Worm (Caenorhabditis elegans): ENCODE data around the gene T28A11.19.

Gene T28A11.19

DNA sequence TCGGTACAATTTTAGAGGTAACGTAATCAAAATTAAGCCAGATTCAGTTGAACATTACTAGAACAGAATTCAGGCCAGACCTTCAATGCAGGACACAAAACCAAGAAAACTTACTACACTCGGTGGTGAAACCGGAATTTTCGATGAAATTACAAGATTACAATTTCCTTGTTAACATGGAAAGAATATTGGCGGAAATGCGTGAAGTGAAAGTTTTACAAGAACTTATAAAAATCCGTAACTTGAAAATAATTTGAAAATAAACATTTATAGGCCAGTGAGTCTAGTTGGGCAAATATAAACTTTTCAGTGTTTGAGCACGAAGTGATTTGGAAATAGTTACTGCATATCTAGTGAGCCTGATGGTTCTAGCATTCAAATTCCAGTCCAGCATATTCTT is 34.4 kb downstream of the T28A11.19 start, which contains the start of gene K08D9.6:
Gene K08D9.6, minus strand, starts transcription at position 101 of the 400 bp plus-strand sequence.
- no peak for TF ChIP-seq C06A6.2 (GFP tag; conservative IDR thresholded peaks at IDR 0.05)
- no peak for TF ChIP-seq B0019.2 (GFP tag; conservative IDR thresholded peaks at IDR 0.05)
- no peak for TF ChIP-seq F49E8.2 (tag; optimal IDR thresholded peaks at IDR 0.05; ENCODE audit: insufficient read depth)
- no peak for TF ChIP-seq dpl-1 (GFP tag; optimal IDR thresholded peaks at IDR 0.05)
- TF ChIP-seq aptf-3 (GFP tag; IDR thresholded peaks at IDR 0.05), result no peak
- no peak for TF ChIP-seq B0336.3 (GFP tag; IDR thresholded peaks at IDR 0.05)
- no peak for TF ChIP-seq ztf-28 (GFP tag; IDR thresholded peaks at IDR 0.05)
- TF ChIP-seq zim-3 (tag; optimal IDR thresholded peaks at IDR 0.05), result no peak
- TF ChIP-seq efl-1 (GFP tag; optimal IDR thresholded peaks at IDR 0.05), result no peak
- TF ChIP-seq snpc-4 (GFP tag; optimal IDR thresholded peaks at IDR 0.05), result no peak
- TF ChIP-seq snpc-4 (tag; optimal IDR thresholded peaks at IDR 0.05), result no peak
- no peak for TF ChIP-seq mcd-1 (GFP tag; IDR thresholded peaks at IDR 0.05)
- no peak for TF ChIP-seq tlf-1 (GFP tag; optimal IDR thresholded peaks at IDR 0.05)

DNA sequence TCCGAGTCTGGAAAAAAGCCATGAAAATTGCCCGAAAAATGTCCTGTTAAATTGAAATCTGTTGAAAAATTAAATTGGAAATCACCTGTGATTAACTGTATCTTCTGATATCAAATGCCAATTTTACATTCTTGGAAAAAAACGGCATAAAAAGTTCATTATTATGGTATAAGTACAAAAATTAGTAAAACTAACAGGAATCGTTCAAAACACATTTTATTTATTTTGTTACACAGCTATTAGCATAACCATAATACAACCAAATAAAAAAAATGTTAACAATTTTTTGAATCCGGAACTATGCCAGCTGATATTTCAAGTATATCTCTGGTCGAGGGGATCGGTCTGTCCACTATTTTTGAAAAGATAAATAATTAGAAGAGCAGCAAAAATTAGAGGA is 38.7 kb downstream of the T28A11.19 start, which contains the start of gene K08D9.10:
Gene K08D9.10, plus strand, starts transcription at position 301 of the 400 bp plus-strand sequence.
- TF ChIP-seq let-526 (GFP tag; IDR thresholded peaks at IDR 0.05) (no peak), tlf-1 (GFP tag; optimal IDR thresholded peaks at IDR 0.05) (no peak), hsf-1 (GFP tag; IDR thresholded peaks at IDR 0.05) (no peak), lag-1 (GFP tag; IDR thresholded peaks at IDR 0.05) (no peak), hmg-20 (GFP tag; IDR thresholded peaks at IDR 0.05) (no peak), madf-8 (GFP tag; conservative IDR thresholded peaks at IDR 0.05) (no peak), xnd-1 (tag; optimal IDR thresholded peaks at IDR 0.05) (no peak), akir-1 (GFP tag; optimal IDR thresholded peaks at IDR 0.05) (no peak), lin-54 (GFP tag; optimal IDR thresholded peaks at IDR 0.05) (no peak), K11D2.4 (GFP tag; IDR thresholded peaks at IDR 0.05) (no peak), fkh-3 (tag; optimal IDR thresholded peaks at IDR 0.05) (no peak), hrde-1 (tag; optimal IDR thresholded peaks at IDR 0.05; ENCODE audit: borderline replicate concordance) (no peak)

DNA sequence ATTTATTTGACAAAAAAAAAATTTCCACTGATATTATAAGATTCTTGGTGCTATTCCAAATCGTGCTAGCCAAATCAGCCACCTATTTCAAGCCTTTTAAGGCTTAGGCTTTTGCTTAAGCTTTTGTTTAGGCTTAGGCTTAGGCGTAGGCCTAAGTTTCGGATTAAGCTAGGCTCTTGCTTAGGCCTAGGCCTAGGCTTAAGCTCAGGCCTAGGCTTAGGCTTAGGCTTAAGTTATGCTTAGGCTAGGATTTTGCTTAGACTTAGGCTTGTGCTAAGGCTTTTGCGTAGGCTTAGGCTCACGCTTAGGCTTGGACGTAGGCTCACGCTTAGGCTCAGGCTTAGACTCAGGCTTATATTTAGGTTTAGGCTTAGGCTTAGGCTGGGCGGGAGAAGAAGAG is 39.2 kb downstream of the T28A11.19 start:
- TF ChIP-seq unc-130 (GFP tag; optimal IDR thresholded peaks at IDR 0.05), result no peak
- no peak for TF ChIP-seq nfyb-1 (GFP tag; IDR thresholded peaks at IDR 0.05)
- no peak for TF ChIP-seq zim-3 (tag; optimal IDR thresholded peaks at IDR 0.05)
- TF ChIP-seq hlh-12 (tag; optimal IDR thresholded peaks at IDR 0.05), result no peak
- TF ChIP-seq Y67H2A.10 (GFP tag; conservative IDR thresholded peaks at IDR 0.05), result no peak
- no peak for TF ChIP-seq efl-1 (GFP tag; optimal IDR thresholded peaks at IDR 0.05)
- no peak for TF ChIP-seq him-1 (tag; optimal IDR thresholded peaks at IDR 0.05)
- no peak for TF ChIP-seq pbrm-1 (GFP tag; IDR thresholded peaks at IDR 0.05)
- no peak for TF ChIP-seq dpl-1 (GFP tag; optimal IDR thresholded peaks at IDR 0.05)
- TF ChIP-seq tbx-9 (tag; optimal IDR thresholded peaks at IDR 0.05; ENCODE audit: borderline replicate concordance), result no peak
- TF ChIP-seq hsf-1 (GFP tag; IDR thresholded peaks at IDR 0.05), result no peak
- no peak for TF ChIP-seq snpc-3.4 (tag; optimal IDR thresholded peaks at IDR 0.05)
- no peak for TF ChIP-seq zfh-2 (GFP tag; conservative IDR thresholded peaks at IDR 0.05)
- TF ChIP-seq ceh-100 (GFP tag; IDR thresholded peaks at IDR 0.05), result no peak
- no peak for TF ChIP-seq sea-2 (GFP tag; IDR thresholded peaks at IDR 0.05)
- no peak for TF ChIP-seq ceh-79 (tag; optimal IDR thresholded peaks at IDR 0.05)

DNA sequence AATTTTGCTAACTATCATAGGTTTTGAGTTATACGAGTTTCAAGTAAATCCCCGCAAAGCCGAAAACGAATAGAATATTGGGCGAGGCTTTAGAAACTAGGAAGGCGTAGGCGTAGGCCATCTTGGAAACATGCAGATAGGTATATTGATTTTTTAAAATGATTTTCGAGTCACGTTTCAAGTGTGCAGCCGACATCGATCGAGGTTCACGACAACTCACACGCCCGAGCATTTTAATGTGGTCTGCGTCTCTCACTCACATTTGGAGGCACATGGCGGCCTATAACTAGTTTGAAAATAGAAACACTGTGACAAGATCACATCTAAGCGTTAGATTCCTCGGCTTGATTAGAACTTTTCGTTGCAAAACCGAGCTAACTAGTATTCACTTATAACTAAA is 41.9 kb downstream of the T28A11.19 start, which contains the start of gene K08D9.2:
Gene K08D9.2, plus strand, starts transcription at position 301 of the 400 bp plus-strand sequence.
- no peak for TF ChIP-seq tbx-9 (tag; optimal IDR thresholded peaks at IDR 0.05; ENCODE audit: borderline replicate concordance)
- no peak for TF ChIP-seq C06A6.2 (GFP tag; conservative IDR thresholded peaks at IDR 0.05)
- TF ChIP-seq ztf-22 (GFP tag; optimal IDR thresholded peaks at IDR 0.05), result no peak
- no peak for TF ChIP-seq Y79H2A.3 (GFP tag; conservative IDR thresholded peaks at IDR 0.05)
- TF ChIP-seq ceh-100 (GFP tag; IDR thresholded peaks at IDR 0.05), result no peak
- no peak for TF ChIP-seq ztf-26 (tag; optimal IDR thresholded peaks at IDR 0.05)
- TF ChIP-seq lag-1 (GFP tag; IDR thresholded peaks at IDR 0.05), result no peak
- no peak for TF ChIP-seq hsf-1 (GFP tag; IDR thresholded peaks at IDR 0.05)
- no peak for TF ChIP-seq nhr-179 (tag; optimal IDR thresholded peaks at IDR 0.05)

Measured in whole organism, young adult.